Fruit fly (Drosophila melanogaster) whole organism, embryonic: ENCODE results near the gene CG43251.

ENCODE experiments used
- ATbp ChIP-seq: fragments of 200-800 bp; sonication (Bioruptor generic); optimal IDR thresholded peaks from 2 replicates; lab custom pipeline; 2017; ENCODE audit warnings: missing biosample characterization, mild to moderate bottlenecking, missing genetic modification characterization, missing genetic modification reagents
- Ada2b ChIP-seq: fragments of 200-800 bp; sonication (Bioruptor generic); IDR thresholded peaks from 2 replicates; pipeline ENCODE4 v1.3.6; 2022; ENCODE audit warnings: missing biosample characterization, missing genetic modification characterization
- Aef1 ChIP-seq: fragments of 200-800 bp; sonication (Bioruptor generic); IDR thresholded peaks from 3 replicates; pipeline ENCODE4 v1.3.6; 2022; ENCODE audit warnings: missing biosample characterization, missing genetic modification characterization
- BtbVII ChIP-seq: fragments of 200-800 bp; sonication (Bioruptor generic); optimal IDR thresholded peaks from 3 replicates; lab custom pipeline; 2017; ENCODE audit warnings: missing biosample characterization, mild to moderate bottlenecking, missing genetic modification characterization
- CG10209 ChIP-seq: fragments of 200-800 bp; sonication (Bioruptor generic); optimal IDR thresholded peaks from 3 replicates; lab custom pipeline; 2017; ENCODE audit warnings: missing biosample characterization, mild to moderate bottlenecking, missing genetic modification characterization, missing genetic modification reagents
- CG12071 ChIP-seq: fragments of 200-800 bp; sonication (Bioruptor generic); optimal IDR thresholded peaks from 3 replicates; lab custom pipeline; 2018; ENCODE audit warnings: missing biosample characterization, mild to moderate bottlenecking, missing genetic modification characterization
- CG12155 ChIP-seq: fragments of 200-800 bp; sonication (Bioruptor generic); optimal IDR thresholded peaks from 3 replicates; lab custom pipeline; 2016; ENCODE audit warnings: missing biosample characterization, missing genetic modification characterization
- CG12769 ChIP-seq: fragments of 200-800 bp; sonication (Bioruptor generic); optimal IDR thresholded peaks from 2 replicates; lab custom pipeline; 2019; ENCODE audit warnings: missing biosample characterization, mild to moderate bottlenecking, missing genetic modification characterization, moderate library complexity
- CG13123 ChIP-seq: fragments of 200-800 bp; sonication (Bioruptor generic); optimal IDR thresholded peaks from 2 replicates; lab custom pipeline; 2016; ENCODE audit warnings: missing biosample characterization, missing genetic modification characterization
- CG14441 ChIP-seq: fragments of 200-800 bp; sonication (Bioruptor generic); IDR thresholded peaks from 2 replicates; pipeline ENCODE4 v1.3.6; 2022; ENCODE audit warnings: missing biosample characterization, missing genetic modification characterization
- CG14667 ChIP-seq: fragments of 200-800 bp; sonication (Bioruptor generic); IDR thresholded peaks from 2 replicates; pipeline ENCODE4 v1.3.6; 2022; ENCODE audit warnings: missing biosample characterization, missing genetic modification characterization
- CG14965 ChIP-seq: fragments of 200-800 bp; sonication (Bioruptor generic); optimal IDR thresholded peaks from 2 replicates; lab custom pipeline; 2016; ENCODE audit warnings: missing biosample characterization, missing genetic modification characterization, borderline replicate concordance
- CG15601 ChIP-seq: fragments of 200-800 bp; sonication (Bioruptor generic); optimal IDR thresholded peaks from 3 replicates; lab custom pipeline; 2019; ENCODE audit warnings: missing biosample characterization, mild to moderate bottlenecking, missing genetic modification characterization, moderate library complexity
- CG18011 ChIP-seq: fragments of 200-800 bp; sonication (Bioruptor generic); optimal IDR thresholded peaks from 2 replicates; lab custom pipeline; 2017; ENCODE audit warnings: missing biosample characterization, missing genetic modification characterization, mild to moderate bottlenecking, moderate library complexity, missing genotype
- CG1832 ChIP-seq: fragments of 200-800 bp; sonication (Bioruptor generic); optimal IDR thresholded peaks from 2 replicates; lab custom pipeline; 2017; ENCODE audit warnings: missing biosample characterization, mild to moderate bottlenecking, missing genetic modification characterization, inconsistent platforms
- CG3281 ChIP-seq: fragments of 200-800 bp; sonication (Bioruptor generic); optimal IDR thresholded peaks from 3 replicates; lab custom pipeline; 2017; ENCODE audit warnings: missing biosample characterization, mild to moderate bottlenecking, missing genetic modification characterization
- CG4404 ChIP-seq: fragments of 200-800 bp; sonication (Bioruptor generic); IDR thresholded peaks from 2 replicates; pipeline ENCODE4 v1.3.6; 2022; ENCODE audit warnings: missing biosample characterization, missing genetic modification characterization
- CG6765 ChIP-seq: fragments of 200-800 bp; sonication (Bioruptor generic); optimal IDR thresholded peaks from 3 replicates; lab custom pipeline; 2017; ENCODE audit warnings: missing biosample characterization, mild to moderate bottlenecking, missing genetic modification characterization
- CG7372 ChIP-seq: fragments of 200-800 bp; sonication (Bioruptor generic); IDR thresholded peaks from 2 replicates; pipeline ENCODE4 v1.3.6; 2022; ENCODE audit warnings: missing biosample characterization, missing genetic modification characterization
- CG8765 ChIP-seq: fragments of 200-800 bp; sonication (Bioruptor generic); IDR thresholded peaks from 2 replicates; pipeline ENCODE4 v1.3.6; 2022; ENCODE audit warnings: missing biosample characterization, missing genetic modification characterization
- CG8944 ChIP-seq: fragments of 200-800 bp; sonication (Bioruptor generic); optimal IDR thresholded peaks from 3 replicates; lab custom pipeline; 2016; ENCODE audit warnings: missing biosample characterization, missing genetic modification characterization
- CTCF ChIP-seq: fragments of 200-800 bp; sonication (Bioruptor generic); optimal IDR thresholded peaks from 2 replicates; lab custom pipeline; 2017; ENCODE audit warnings: missing biosample characterization, mild to moderate bottlenecking, missing genetic modification characterization, moderate library complexity
- D19B ChIP-seq: fragments of 200-800 bp; sonication (Bioruptor generic); optimal IDR thresholded peaks from 2 replicates; lab custom pipeline; 2017; ENCODE audit warnings: missing biosample characterization, mild to moderate bottlenecking, missing genetic modification characterization
- Dbx ChIP-seq: fragments of 200-800 bp; sonication (Bioruptor generic); IDR thresholded peaks from 3 replicates; pipeline ENCODE4 v1.3.6; 2022; ENCODE audit warnings: missing biosample characterization, missing genetic modification characterization
- Dek ChIP-seq: fragments of 200-800 bp; sonication (Bioruptor generic); optimal IDR thresholded peaks from 3 replicates; lab custom pipeline; 2019; ENCODE audit warnings: missing biosample characterization, mild to moderate bottlenecking, missing genetic modification characterization, moderate library complexity
- HLH4C ChIP-seq: fragments of 200-800 bp; sonication (Bioruptor generic); IDR thresholded peaks from 3 replicates; pipeline ENCODE4 v1.3.6; 2022; ENCODE audit warnings: missing biosample characterization, missing genetic modification characterization; ENCODE audit not compliant: partially characterized antibody
- Hmr ChIP-seq: fragments of 200-800 bp; sonication (Bioruptor generic); optimal IDR thresholded peaks from 3 replicates; lab custom pipeline; 2017; ENCODE audit warnings: mild to moderate bottlenecking, missing biosample characterization, missing genetic modification reagents, missing genetic modification characterization
- Hsf ChIP-seq: fragments of 200-800 bp; sonication (Bioruptor generic); optimal IDR thresholded peaks from 3 replicates; lab custom pipeline; 2016; ENCODE audit warnings: missing biosample characterization, missing genetic modification characterization
- Kr ChIP-seq: fragments of 200-800 bp; sonication (Bioruptor generic); optimal IDR thresholded peaks from 2 replicates; lab custom pipeline; 2017; ENCODE audit warnings: missing biosample characterization, mild to moderate bottlenecking, missing genetic modification characterization
- MBD-R2 ChIP-seq: fragments of 200-800 bp; sonication (Bioruptor generic); IDR thresholded peaks from 2 replicates; pipeline ENCODE4 v1.3.6; 2022; ENCODE audit warnings: missing biosample characterization, missing genetic modification characterization
- Mes4 ChIP-seq: fragments of 200-800 bp; sonication (Bioruptor generic); optimal IDR thresholded peaks from 2 replicates; lab custom pipeline; 2016; ENCODE audit warnings: missing biosample characterization, missing genetic modification characterization
- Poxn ChIP-seq: fragments of 200-800 bp; sonication (Bioruptor generic); IDR thresholded peaks from 2 replicates; pipeline ENCODE4 v1.3.6; 2022; ENCODE audit warnings: missing biosample characterization, missing genetic modification characterization
- Sin3A ChIP-seq: fragments of >200 bp; optimal IDR thresholded peaks from 2 replicates; lab custom pipeline; 2018
- TFAM ChIP-seq: fragments of 200-800 bp; sonication (Bioruptor generic); optimal IDR thresholded peaks from 2 replicates; lab custom pipeline; 2017; ENCODE audit warnings: missing biosample characterization, missing genetic modification characterization, inconsistent platforms
- ab ChIP-seq: fragments of 200-800 bp; sonication (Bioruptor generic); optimal IDR thresholded peaks from 2 replicates; lab custom pipeline; 2016; ENCODE audit warnings: missing biosample characterization, missing genetic modification characterization
- da ChIP-seq: fragments of 200-800 bp; sonication (Bioruptor generic); optimal IDR thresholded peaks from 2 replicates; lab custom pipeline; 2016; ENCODE audit warnings: missing biosample characterization, missing genetic modification characterization
- dmrt99B ChIP-seq: fragments of 200-800 bp; sonication (Bioruptor generic); optimal IDR thresholded peaks from 2 replicates; lab custom pipeline; 2018; ENCODE audit warnings: missing biosample characterization, mild to moderate bottlenecking, missing genetic modification characterization, moderate library complexity
- en ChIP-seq: fragments of 200-800 bp; sonication (Bioruptor generic); optimal IDR thresholded peaks from 2 replicates; lab custom pipeline; 2016; ENCODE audit warnings: missing biosample characterization, missing genetic modification characterization
- gce ChIP-seq: fragments of 200-800 bp; sonication (Bioruptor generic); IDR thresholded peaks from 3 replicates; pipeline ENCODE4 v1.3.6; 2022; ENCODE audit warnings: missing biosample characterization, missing genetic modification characterization
- hbn ChIP-seq: fragments of 200-800 bp; sonication (Bioruptor generic); IDR thresholded peaks from 2 replicates; pipeline ENCODE4 v1.3.6; 2022; ENCODE audit warnings: missing biosample characterization, missing genetic modification characterization; ENCODE audit not compliant: partially characterized antibody
- ind ChIP-seq: fragments of 200-800 bp; sonication (Bioruptor generic); optimal IDR thresholded peaks from 3 replicates; lab custom pipeline; 2016; ENCODE audit warnings: missing biosample characterization, missing genetic modification characterization
- knrl ChIP-seq: fragments of 200-800 bp; sonication (Bioruptor generic); IDR thresholded peaks from 3 replicates; pipeline ENCODE4 v1.3.6; 2022; ENCODE audit warnings: missing biosample characterization, missing genetic modification characterization; ENCODE audit not compliant: partially characterized antibody
- nau ChIP-seq: fragments of 200-800 bp; sonication (Bioruptor generic); optimal IDR thresholded peaks from 3 replicates; lab custom pipeline; 2017; ENCODE audit warnings: missing biosample characterization, mild to moderate bottlenecking, missing genetic modification characterization, missing genetic modification reagents
- nerfin-1 ChIP-seq: fragments of 200-800 bp; sonication (Bioruptor generic); optimal IDR thresholded peaks from 3 replicates; lab custom pipeline; 2019; ENCODE audit warnings: missing biosample characterization, mild to moderate bottlenecking, missing genetic modification characterization, moderate library complexity
- otp ChIP-seq: fragments of 200-800 bp; sonication (Bioruptor generic); IDR thresholded peaks from 3 replicates; pipeline ENCODE4, ENCODE4 v1.3.6; 2022; ENCODE audit warnings: missing biosample characterization, missing genetic modification characterization
- rib ChIP-seq: fragments of 200-800 bp; sonication (Bioruptor generic); IDR thresholded peaks from 2 replicates; pipeline ENCODE4 v1.3.6; 2022; ENCODE audit warnings: missing biosample characterization, missing genetic modification characterization
- row ChIP-seq: fragments of 200-800 bp; sonication (Bioruptor generic); IDR thresholded peaks from 3 replicates; pipeline ENCODE4 v1.3.6; 2022; ENCODE audit warnings: missing biosample characterization, missing genetic modification characterization
- shn ChIP-seq: fragments of 200-800 bp; sonication (Bioruptor generic); optimal IDR thresholded peaks from 3 replicates; lab custom pipeline; 2016; ENCODE audit warnings: missing biosample characterization, missing genetic modification characterization
- sob ChIP-seq: fragments of 200-800 bp; sonication (Bioruptor generic); IDR thresholded peaks from 2 replicates; pipeline ENCODE4 v1.3.6; 2022; ENCODE audit warnings: missing biosample characterization, missing genetic modification characterization
- stwl ChIP-seq: fragments of 200-800 bp; sonication (Bioruptor generic); optimal IDR thresholded peaks from 3 replicates; lab custom pipeline; 2018; ENCODE audit warnings: missing biosample characterization, mild to moderate bottlenecking, missing genetic modification characterization, moderate library complexity
- toy ChIP-seq: fragments of 200-800 bp; sonication (Bioruptor generic); IDR thresholded peaks from 2 replicates; pipeline ENCODE4 v1.3.6; 2022; ENCODE audit warnings: missing biosample characterization, missing genetic modification characterization
- trem ChIP-seq: fragments of 200-800 bp; optimal IDR thresholded peaks from 3 replicates; lab custom pipeline; 2019; ENCODE audit warnings: missing biosample characterization, mild to moderate bottlenecking, missing genetic modification characterization, moderate library complexity

The CG43251 gene

DNA sequence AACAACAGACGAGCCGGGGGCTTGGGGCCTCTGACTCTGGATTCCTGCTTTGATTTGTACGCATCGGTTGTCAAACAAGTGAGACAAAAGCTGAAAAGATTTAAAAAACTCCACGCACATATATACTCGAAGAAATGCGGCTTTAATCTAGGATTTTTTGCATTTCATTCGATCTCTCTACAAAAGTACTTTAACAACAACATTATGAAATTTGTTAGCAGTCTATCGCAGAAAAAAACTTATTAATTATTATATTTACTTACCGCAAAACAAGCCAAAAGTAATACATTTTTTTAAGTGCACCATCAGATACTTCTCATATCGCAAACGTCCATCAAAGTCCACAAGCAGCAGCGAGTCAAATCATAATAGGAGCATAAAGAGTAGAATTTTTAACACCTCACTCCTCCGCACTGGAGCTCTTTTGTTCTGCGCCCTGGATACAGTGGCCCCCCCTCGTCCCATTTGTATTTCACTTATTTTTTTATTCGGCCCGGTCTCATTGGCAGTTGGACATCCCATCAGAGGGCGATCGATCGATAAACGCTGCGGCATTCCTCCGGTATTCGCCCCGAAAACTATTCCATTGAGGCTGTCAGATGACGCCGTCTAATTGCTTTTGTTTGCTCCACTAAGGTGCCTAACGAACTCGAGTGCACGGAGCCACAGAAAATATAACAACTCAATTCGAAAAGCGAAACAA is 48.1 kb upstream of the CG43251 start (continued):
- TF ChIP-seq nerfin-1 (tag; lab: Kevin White, UChicago) = no peak
- TF ChIP-seq Aef1 (GFP tag; lab: Robert Waterston, UW) = no peak
- TF ChIP-seq shn (GFP tag; lab: Kevin White, UChicago) = no peak
- no peak for TF ChIP-seq hbn (GFP tag; lab: Robert Waterston, UW)
- no peak for TF ChIP-seq Dek (tag; lab: Kevin White, UChicago)
- TF ChIP-seq CG12071 (GFP tag; lab: Kevin White, UChicago) = no peak
- TF ChIP-seq CG1832 (GFP tag; lab: Kevin White, UChicago) = no peak
- peak; percentile 6 for TF ChIP-seq Hsf
- peak; percentile 57; the same call in 2 of the 3 replicates for TF ChIP-seq row
- no peak for TF ChIP-seq toy (GFP tag; lab: Robert Waterston, UW)
- TF ChIP-seq dmrt99B (tag; lab: Kevin White, UChicago) = peak; percentile 67
- no peak for TF ChIP-seq Sin3A
- peak; percentile 19; the same call in 1 of the 2 replicates for TF ChIP-seq MBD-R2 (GFP tag; lab: Robert Waterston, UW)
- TF ChIP-seq CG10209 (GFP tag; lab: Kevin White, UChicago) = no peak
- peak; percentile 14 for TF ChIP-seq CG12155
- TF ChIP-seq CG8944 (GFP tag; lab: Kevin White, UChicago) = no peak
- no peak for TF ChIP-seq TFAM
- TF ChIP-seq HLH4C (GFP tag; lab: Robert Waterston, UW) = no peak
- TF ChIP-seq otp (GFP tag; lab: Robert Waterston, UW) = 0 out of 3 replicates have a peak, but pooled peaks have one; percentile 35
- no peak for TF ChIP-seq CG13123 (GFP tag; lab: Kevin White, UChicago)
- TF ChIP-seq Kr (GFP tag; lab: Kevin White, UChicago) = no peak
- no peak for TF ChIP-seq ind
- TF ChIP-seq Mes4 (GFP tag; lab: Kevin White, UChicago) = no peak
- no peak for TF ChIP-seq CG4404 (GFP tag; lab: Robert Waterston, UW)
- TF ChIP-seq knrl = no peak
- no peak for TF ChIP-seq BtbVII (GFP tag; lab: Kevin White, UChicago)
- TF ChIP-seq CG14965 (GFP tag; lab: Kevin White, UChicago) = no peak
- TF ChIP-seq trem (tag; lab: Kevin White, UChicago) = peak; percentile 23
- TF ChIP-seq Dbx (GFP tag; lab: Robert Waterston, UW) = no peak
- TF ChIP-seq CG14441 = no peak
- TF ChIP-seq gce (GFP tag; lab: Robert Waterston, UW) = no peak
- no peak for TF ChIP-seq CG7372 (GFP tag; lab: Robert Waterston, UW)
- TF ChIP-seq Hmr (GFP tag; lab: Kevin White, UChicago) = peak; percentile 15
- no peak for TF ChIP-seq CTCF (GFP tag; lab: Kevin White, UChicago)
- no peak for TF ChIP-seq CG15601 (tag; lab: Kevin White, UChicago)
- TF ChIP-seq da (GFP tag; lab: Kevin White, UChicago) = no peak
- no peak for TF ChIP-seq CG6765 (GFP tag; lab: Kevin White, UChicago)
- no peak for TF ChIP-seq CG12769 (tag; lab: Kevin White, UChicago)
- TF ChIP-seq en (GFP tag; lab: Kevin White, UChicago) = no peak
- no peak for TF ChIP-seq rib (GFP tag; lab: Robert Waterston, UW)
- TF ChIP-seq Poxn (GFP tag; lab: Robert Waterston, UW) = no peak
- TF ChIP-seq nau (GFP tag; lab: Kevin White, UChicago) = no peak
- TF ChIP-seq Ada2b (GFP tag; lab: Robert Waterston, UW) = peak; percentile 57
- TF ChIP-seq D19B (GFP tag; lab: Kevin White, UChicago) = no peak
- TF ChIP-seq CG8765 = no peak
- no peak for TF ChIP-seq CG18011 (GFP tag; lab: Kevin White, UChicago)
- TF ChIP-seq ATbp (GFP tag; lab: Kevin White, UChicago) = no peak
- TF ChIP-seq CG14667 = no peak
- no peak for TF ChIP-seq sob (GFP tag; lab: Robert Waterston, UW)
- no peak for TF ChIP-seq stwl (tag; lab: Kevin White, UChicago)
- no peak for TF ChIP-seq CG3281
- TF ChIP-seq ab (GFP tag; lab: Kevin White, UChicago) = no peak
